Worm (Caenorhabditis elegans): ENCODE measurements around the gene R07E4.3.

DNA sequence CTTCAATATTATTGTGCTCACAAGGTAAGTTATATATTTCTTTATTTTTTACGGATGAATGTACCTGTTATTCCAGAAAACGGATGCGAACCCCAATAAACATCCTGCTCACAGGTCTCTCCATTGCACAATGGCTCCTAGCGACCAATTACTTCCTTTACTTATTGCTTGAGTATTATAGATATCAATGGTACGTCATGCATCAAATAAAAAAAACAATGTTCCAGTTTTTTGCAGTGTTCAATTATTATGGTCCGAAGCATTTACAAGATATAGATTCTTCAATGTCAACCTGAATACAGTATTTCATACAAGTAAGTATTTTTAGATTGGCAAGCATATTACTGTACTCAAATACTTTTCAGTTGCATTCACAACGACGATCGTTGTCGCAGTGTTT lies 20.3 kb upstream of the R07E4.3 start:
- TF ChIP-seq ceh-13 (GFP tag; optimal IDR thresholded peaks at IDR 0.05) = no peak
- TF ChIP-seq ama-1 (optimal IDR thresholded peaks at IDR 0.05) = no peak
- TF ChIP-seq flt-1 (GFP tag; IDR thresholded peaks at IDR 0.05) = no peak
- no peak for TF ChIP-seq ceh-36 (tag; optimal IDR thresholded peaks at IDR 0.05)

Measured in whole organism, early embryonic.